Fruit fly (Drosophila melanogaster): ENCODE data around the gene CG7810.

- TF ChIP-seq h (optimal IDR thresholded peaks at IDR 0.05) (no peak), insv (optimal IDR thresholded peaks at IDR 0.05) (no peak), Myc (optimal IDR thresholded peaks at IDR 0.05) (no peak), psq (optimal IDR thresholded peaks at IDR 0.05) (no peak), Sin3A (optimal IDR thresholded peaks at IDR 0.05) (no peak), ttk (optimal IDR thresholded peaks at IDR 0.05) (no peak)
Measured at dm6 chr2L:8328526-8329097, 17.6 kb upstream of the CG7810 start.

Measured in Kc167 (cell line).